Fruit fly (Drosophila melanogaster): ENCODE data around the gene CG15525.

DNA sequence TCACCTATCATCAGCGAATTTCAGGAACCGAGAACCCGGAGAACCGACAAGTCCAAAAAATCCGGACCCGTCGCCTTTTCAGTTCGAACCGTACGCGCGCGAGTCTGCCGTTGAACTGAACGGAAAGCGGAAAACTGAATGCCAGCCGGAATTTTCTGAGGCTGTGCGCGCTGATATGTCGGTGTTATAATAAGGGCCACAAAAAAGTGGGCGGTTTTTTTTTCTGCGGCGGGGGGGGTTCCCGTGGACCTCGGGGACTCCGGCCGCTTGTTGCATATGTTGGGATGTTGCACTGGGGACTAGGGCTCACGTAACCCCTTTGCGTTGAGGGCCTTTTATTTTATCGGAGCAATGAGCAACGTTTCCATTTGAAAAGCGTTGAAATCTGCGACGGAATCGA, 28.1 kb downstream of the CG15525 start, which contains the start of gene TkR99D:
- no peak for TF ChIP-seq insv (optimal IDR thresholded peaks at IDR 0.05)
- no peak for TF ChIP-seq psq (optimal IDR thresholded peaks at IDR 0.05)
- no peak for TF ChIP-seq h (optimal IDR thresholded peaks at IDR 0.05)

All from Kc167 (cell line).